Worm (Caenorhabditis elegans) whole organism, young adult: ENCODE measurements around the gene F14D7.14.

ENCODE experiments used
- B0019.2 ChIP-seq: fragments of 200-800 bp; sonication (Bioruptor generic); conservative IDR thresholded peaks from 2 replicates; pipeline ENCODE4 v1.3.6; 2022; ENCODE audit warnings: missing genetic modification reagents, missing genetic modification characterization, missing compliant biosample characterization
- C17E4.6 ChIP-seq: fragments of 200-800 bp; sonication (Bioruptor generic); IDR thresholded peaks from 2 replicates; pipeline ENCODE4 v1.3.6; 2022; ENCODE audit warnings: missing genetic modification reagents, missing genetic modification characterization, missing compliant biosample characterization
- F23B12.7 ChIP-seq: sonication (generic microtip); optimal IDR thresholded peaks from 2 replicates; lab custom pipeline; 2017; ENCODE audit warnings: missing genetic modification characterization, mild to moderate bottlenecking, missing compliant biosample characterization, antibody characterized with exemption, moderate library complexity; ENCODE audit not compliant: insufficient read depth
- F33H1.4 ChIP-seq: fragments of 200-800 bp; sonication (Bioruptor generic); IDR thresholded peaks from 2 replicates; pipeline ENCODE4 v1.3.6; 2022; ENCODE audit warnings: missing genetic modification reagents, missing genetic modification characterization, missing compliant biosample characterization
- F39B2.1 ChIP-seq: fragments of 200-800 bp; sonication (Bioruptor generic); IDR thresholded peaks from 2 replicates; pipeline ENCODE4 v1.3.6; 2022; ENCODE audit warnings: missing genetic modification reagents, missing genetic modification characterization, missing compliant biosample characterization
- F49E8.2 ChIP-seq: sonication (generic microtip); optimal IDR thresholded peaks from 3 replicates; lab custom pipeline; 2017; ENCODE audit warnings: missing genetic modification characterization, mild to moderate bottlenecking, missing compliant biosample characterization, antibody characterized with exemption, moderate library complexity; ENCODE audit not compliant: insufficient read depth
- F57C9.4 ChIP-seq: sonication (generic microtip); optimal IDR thresholded peaks from 2 replicates; lab custom pipeline; 2017; ENCODE audit warnings: mild to moderate bottlenecking, missing genetic modification characterization, missing compliant biosample characterization
- akir-1 ChIP-seq: fragments of 200-800 bp; sonication (Bioruptor generic); optimal IDR thresholded peaks from 2 replicates; lab custom pipeline; 2018; ENCODE audit warnings: mild to moderate bottlenecking, missing genetic modification characterization, moderate library complexity, missing compliant biosample characterization
- atf-7 ChIP-seq: sonication (generic microtip); optimal IDR thresholded peaks from 2 replicates; lab custom pipeline; 2017; ENCODE audit warnings: mild to moderate bottlenecking, missing genetic modification characterization, missing compliant biosample characterization
- bed-2 ChIP-seq: fragments of 200-800 bp; sonication (Bioruptor generic); IDR thresholded peaks from 2 replicates; pipeline ENCODE4 v1.3.6; 2022; ENCODE audit warnings: missing genetic modification reagents, missing genetic modification characterization, missing compliant biosample characterization
- ccch-3 ChIP-seq: fragments of 200-800 bp; sonication (Bioruptor generic); optimal IDR thresholded peaks from 2 replicates; lab custom pipeline; 2018; ENCODE audit warnings: mild to moderate bottlenecking, missing genetic modification characterization, missing compliant biosample characterization
- cebp-1 ChIP-seq, 2 experiments: fragments of 200-800 bp in 1 of 2; sonication (Bioruptor generic) in 1 of 2; sonication (generic microtip) in 1 of 2; IDR thresholded peaks in 1 of 2; optimal IDR thresholded peaks in 1 of 2; 2 replicates each; pipeline versions ENCODE4 v1.3.6 to Lab custom; 2017 to 2022; ENCODE audit warnings: missing compliant biosample characterization in 2 of 2, missing genetic modification characterization in 2 of 2, mild to moderate bottlenecking in 1 of 2, missing genetic modification reagents in 1 of 2, moderate library complexity in 1 of 2
- ceh-27 ChIP-seq: fragments of 200-800 bp; sonication (Bioruptor generic); optimal IDR thresholded peaks from 2 replicates; lab custom pipeline; 2018; ENCODE audit warnings: mild to moderate bottlenecking, missing genetic modification characterization, moderate library complexity, missing compliant biosample characterization
- ceh-40 ChIP-seq: fragments of 200-800 bp; sonication (Bioruptor generic); IDR thresholded peaks from 2 replicates; pipeline ENCODE4 v1.3.6; 2022; ENCODE audit warnings: missing genetic modification characterization, missing compliant biosample characterization
- ceh-91 ChIP-seq: fragments of 200-800 bp; sonication (Bioruptor generic); IDR thresholded peaks from 2 replicates; pipeline ENCODE4 v1.3.6; 2022; ENCODE audit warnings: missing genetic modification reagents, missing genetic modification characterization, missing compliant biosample characterization
- chd-7 ChIP-seq: sonication (generic microtip); optimal IDR thresholded peaks from 2 replicates; lab custom pipeline; 2016; ENCODE audit warnings: mild to moderate bottlenecking, missing genetic modification characterization, moderate library complexity, missing compliant biosample characterization
- egl-18 ChIP-seq: fragments of 200-800 bp; sonication (Bioruptor generic); IDR thresholded peaks from 2 replicates; pipeline ENCODE4 v1.3.6; 2022; ENCODE audit warnings: missing genetic modification reagents, missing genetic modification characterization, missing compliant biosample characterization
- egrh-3 ChIP-seq: fragments of 200-800 bp; sonication (Bioruptor generic); IDR thresholded peaks from 2 replicates; pipeline ENCODE4 v1.3.6; 2022; ENCODE audit warnings: missing genetic modification reagents, missing genetic modification characterization, missing compliant biosample characterization
- ets-4 ChIP-seq: fragments of 200-800 bp; sonication (Bioruptor generic); optimal IDR thresholded peaks from 2 replicates; lab custom pipeline; 2018; ENCODE audit warnings: mild to moderate bottlenecking, missing genetic modification characterization, missing compliant biosample characterization
- hmg-1.2 ChIP-seq: fragments of 200-800 bp; sonication (Bioruptor generic); IDR thresholded peaks from 2 replicates; pipeline ENCODE4 v1.3.6; 2022; ENCODE audit warnings: missing genetic modification reagents, missing genetic modification characterization, missing compliant biosample characterization
- hsf-1 ChIP-seq: fragments of 200-800 bp; sonication (Bioruptor generic); IDR thresholded peaks from 2 replicates; pipeline ENCODE4 v1.3.6; 2022; ENCODE audit warnings: missing genetic modification reagents, missing genetic modification characterization, missing compliant biosample characterization
- lin-26 ChIP-seq: fragments of 200-800 bp; sonication (Bioruptor generic); IDR thresholded peaks from 2 replicates; pipeline ENCODE4 v1.3.6; 2022; ENCODE audit warnings: missing genetic modification reagents, missing genetic modification characterization, missing compliant biosample characterization
- lin-35 ChIP-seq, 3 experiments: fragments of 150-350 bp in 2 of 3; sonication (generic microtip) in 1 of 3; optimal IDR thresholded peaks; 2 replicates each; lab custom pipeline; 2014 to 2018; ENCODE audit warnings: missing biosample characterization in 3 of 3, missing genetic modification characterization in 3 of 3, missing genetic modification reagents in 3 of 3
- lin-40 ChIP-seq: sonication (generic microtip); optimal IDR thresholded peaks from 2 replicates; lab custom pipeline; 2016; ENCODE audit warnings: missing genetic modification characterization, mild to moderate bottlenecking, missing compliant biosample characterization, missing genotype, missing genetic modification reagents
- lin-54 ChIP-seq: fragments of 200-800 bp; sonication (Bioruptor generic); optimal IDR thresholded peaks from 2 replicates; lab custom pipeline; 2018; ENCODE audit warnings: mild to moderate bottlenecking, missing genetic modification characterization, missing compliant biosample characterization
- lir-1 ChIP-seq: fragments of 200-800 bp; sonication (Bioruptor generic); conservative IDR thresholded peaks from 2 replicates; pipeline ENCODE4 v1.3.6; 2022; ENCODE audit warnings: missing genetic modification reagents, missing genetic modification characterization, missing compliant biosample characterization
- lsl-1 ChIP-seq: fragments of 200-800 bp; sonication (Bioruptor generic); optimal IDR thresholded peaks from 2 replicates; lab custom pipeline; 2018; ENCODE audit warnings: mild to moderate bottlenecking, missing genetic modification characterization, moderate library complexity, missing compliant biosample characterization
- madf-3 ChIP-seq: fragments of 200-800 bp; sonication (Bioruptor generic); IDR thresholded peaks from 2 replicates; pipeline ENCODE4 v1.3.6; 2022; ENCODE audit warnings: missing genetic modification reagents, missing genetic modification characterization, missing compliant biosample characterization
- mcd-1 ChIP-seq: fragments of 200-800 bp; sonication (Bioruptor generic); IDR thresholded peaks from 2 replicates; pipeline ENCODE4 v1.3.6; 2022; ENCODE audit warnings: missing genetic modification reagents, missing genetic modification characterization, missing compliant biosample characterization
- mel-28 ChIP-seq: sonication (generic microtip); optimal IDR thresholded peaks from 2 replicates; lab custom pipeline; 2016; ENCODE audit warnings: borderline replicate concordance, mild to moderate bottlenecking, missing genetic modification characterization, missing compliant biosample characterization
- mes-4 ChIP-seq: sonication (generic microtip); optimal IDR thresholded peaks from 2 replicates; lab custom pipeline; 2016; ENCODE audit warnings: missing genotype, missing genetic modification characterization, missing compliant biosample characterization
- nfya-1 ChIP-seq: sonication (generic microtip); optimal IDR thresholded peaks from 2 replicates; lab custom pipeline; 2017; ENCODE audit warnings: antibody characterized with exemption, missing compliant biosample characterization, missing genetic modification characterization, borderline replicate concordance; ENCODE audit not compliant: insufficient read depth
- nhr-120 ChIP-seq: fragments of 200-800 bp; sonication (Bioruptor generic); IDR thresholded peaks from 2 replicates; pipeline ENCODE4 v1.3.6; 2022; ENCODE audit warnings: missing genetic modification characterization, missing compliant biosample characterization
- nhr-27 ChIP-seq: fragments of 200-800 bp; sonication (Bioruptor generic); optimal IDR thresholded peaks from 2 replicates; lab custom pipeline; 2018; ENCODE audit warnings: mild to moderate bottlenecking, missing genetic modification characterization, moderate library complexity, missing compliant biosample characterization
- nhr-80 ChIP-seq: sonication (generic microtip); optimal IDR thresholded peaks from 2 replicates; lab custom pipeline; 2016; ENCODE audit warnings: missing genetic modification characterization, missing compliant biosample characterization
- nhr-90 ChIP-seq: sonication (generic microtip); optimal IDR thresholded peaks from 2 replicates; lab custom pipeline; 2016; ENCODE audit warnings: missing genotype, mild to moderate bottlenecking, missing genetic modification characterization, missing compliant biosample characterization
- pha-4 ChIP-seq: fragments of 150-350 bp; sonication (generic microtip); optimal IDR thresholded peaks from 2 replicates; lab custom pipeline; 2014; ENCODE audit warnings: missing biosample characterization, missing genetic modification reagents, missing genetic modification characterization
- rcor-1 ChIP-seq: fragments of 200-800 bp; sonication (Bioruptor generic); IDR thresholded peaks from 2 replicates; pipeline ENCODE4 v1.3.6; 2022; ENCODE audit warnings: missing genetic modification reagents, missing genetic modification characterization, missing compliant biosample characterization
- sea-2 ChIP-seq: fragments of 200-800 bp; sonication (Bioruptor generic); IDR thresholded peaks from 2 replicates; pipeline ENCODE4 v1.3.6; 2022; ENCODE audit warnings: missing genetic modification characterization, missing compliant biosample characterization
- snpc-1.1 ChIP-seq: sonication (generic microtip); optimal IDR thresholded peaks from 2 replicates; lab custom pipeline; 2017; ENCODE audit warnings: missing genetic modification characterization, mild to moderate bottlenecking, missing compliant biosample characterization, antibody characterized with exemption, moderate library complexity, missing genotype, missing genetic modification reagents; ENCODE audit not compliant: insufficient read depth
- snpc-3.4 ChIP-seq: sonication (generic microtip); optimal IDR thresholded peaks from 2 replicates; lab custom pipeline; 2017; ENCODE audit warnings: missing genetic modification characterization, mild to moderate bottlenecking, missing compliant biosample characterization, antibody characterized with exemption, moderate library complexity, missing genotype, missing genetic modification reagents
- sptf-2 ChIP-seq: fragments of 200-800 bp; sonication (Bioruptor generic); optimal IDR thresholded peaks from 2 replicates; lab custom pipeline; 2018; ENCODE audit warnings: mild to moderate bottlenecking, missing genetic modification characterization, missing compliant biosample characterization
- xnd-1 ChIP-seq: sonication (generic microtip); optimal IDR thresholded peaks from 2 replicates; lab custom pipeline; 2016; ENCODE audit warnings: missing genotype, missing genetic modification reagents, missing genetic modification characterization, missing compliant biosample characterization
- zim-3 ChIP-seq: sonication (generic microtip); optimal IDR thresholded peaks from 2 replicates; lab custom pipeline; 2017; ENCODE audit warnings: mild to moderate bottlenecking, missing genetic modification characterization, moderate library complexity, missing compliant biosample characterization
- ztf-22 ChIP-seq: fragments of 200-800 bp; sonication (Bioruptor generic); optimal IDR thresholded peaks from 2 replicates; lab custom pipeline; 2018; ENCODE audit warnings: mild to moderate bottlenecking, missing genetic modification characterization, moderate library complexity, missing compliant biosample characterization
- ztf-25 ChIP-seq: fragments of 200-800 bp; sonication (Bioruptor generic); IDR thresholded peaks from 2 replicates; pipeline ENCODE4 v1.3.6; 2022; ENCODE audit warnings: missing genetic modification reagents, missing genetic modification characterization, missing compliant biosample characterization
- ztf-3 ChIP-seq: fragments of 200-800 bp; sonication (Bioruptor generic); optimal IDR thresholded peaks from 2 replicates; lab custom pipeline; 2018; ENCODE audit warnings: mild to moderate bottlenecking, missing genetic modification characterization, missing compliant biosample characterization

F14D7.14 gene

ce11 chrV:14350949-14351348 is 41.2 kb downstream of the F14D7.14 start (continued):
- 0 out of 2 replicates have a peak, but pooled peaks have one; percentile 17 for TF ChIP-seq bed-2 (GFP tag; lab: Robert Waterston, UW)
- TF ChIP-seq madf-3 (GFP tag; lab: Robert Waterston, UW): 0 out of 2 replicates have a peak, but pooled peaks have one; percentile 18
- TF ChIP-seq xnd-1 (tag; lab: Kevin White, UChicago): no peak
- TF ChIP-seq ztf-22 (GFP tag; lab: Kevin White, UChicago): peak; percentile 36
- TF ChIP-seq ztf-25 (GFP tag; lab: Robert Waterston, UW): no peak
- TF ChIP-seq ceh-91 (GFP tag; lab: Robert Waterston, UW): no peak
- peak; percentile 80 for TF ChIP-seq nhr-90 (tag; lab: Kevin White, UChicago)
- peak; percentile 84 for TF ChIP-seq ets-4 (GFP tag; lab: Kevin White, UChicago)
- peak; percentile 76 for TF ChIP-seq atf-7 (tag; lab: Kevin White, UChicago)
- no peak for TF ChIP-seq lsl-1
- TF ChIP-seq nhr-80 (tag; lab: Kevin White, UChicago): peak; percentile 99
- TF ChIP-seq F39B2.1: no peak
- no peak for TF ChIP-seq nhr-120 (GFP tag; lab: Robert Waterston, UW)
- peak; percentile 77 for TF ChIP-seq lin-54 (GFP tag; lab: Kevin White, UChicago)
- no peak for TF ChIP-seq sea-2 (GFP tag; lab: Robert Waterston, UW)
- TF ChIP-seq hsf-1 (GFP tag; lab: Robert Waterston, UW): no peak
- TF ChIP-seq sptf-2 (GFP tag; lab: Kevin White, UChicago): no peak
- no peak for TF ChIP-seq nfya-1
- TF ChIP-seq ztf-3 (GFP tag; lab: Kevin White, UChicago): no peak
- 0 out of 2 replicates have a peak, but pooled peaks have one; percentile 23 for TF ChIP-seq ceh-40 (GFP tag; lab: Robert Waterston, UW)
- no peak for TF ChIP-seq snpc-1.1 (tag; lab: Kevin White, UChicago)
- no peak for TF ChIP-seq mes-4 (tag; lab: Kevin White, UChicago)
- TF ChIP-seq F49E8.2: no peak
- TF ChIP-seq B0019.2: no peak
- no peak for TF ChIP-seq cebp-1 (GFP tag; IDR thresholded peaks at IDR 0.05; lab: Robert Waterston, UW)
- TF ChIP-seq cebp-1 (tag; optimal IDR thresholded peaks at IDR 0.05; lab: Kevin White, UChicago): peak; percentile 83
- TF ChIP-seq zim-3 (tag; lab: Kevin White, UChicago): no peak
- no peak for TF ChIP-seq F23B12.7
- no peak for TF ChIP-seq F33H1.4 (GFP tag; lab: Robert Waterston, UW)
- TF ChIP-seq hmg-1.2: peak; percentile 60; the same call in 1 of the 2 replicates
- 0 out of 2 replicates have a peak, but pooled peaks have one; percentile 47 for TF ChIP-seq lir-1 (GFP tag; lab: Robert Waterston, UW)
- TF ChIP-seq egl-18: no peak
- peak; percentile 93 for TF ChIP-seq mcd-1 (GFP tag; lab: Robert Waterston, UW)
- no peak for TF ChIP-seq nhr-27
- no peak for TF ChIP-seq F57C9.4 (tag; lab: Kevin White, UChicago)
- no peak for TF ChIP-seq mel-28 (tag; lab: Kevin White, UChicago)
- peak in 1 of 3 experiments; percentile 69 for TF ChIP-seq lin-35 (GFP tag; optimal IDR thresholded peaks at IDR 0.05; lab: Kevin White, UChicago)
- peak; percentile 18 for TF ChIP-seq akir-1
- TF ChIP-seq rcor-1 (GFP tag; lab: Robert Waterston, UW): peak; percentile 51; the same call in 1 of the 2 replicates
- 0 out of 2 replicates have a peak, but pooled peaks have one; percentile 41 for TF ChIP-seq C17E4.6 (GFP tag; lab: Robert Waterston, UW)
- peak; percentile 74 for TF ChIP-seq lin-26 (GFP tag; lab: Robert Waterston, UW)
- peak; percentile 77 for TF ChIP-seq lin-40
- TF ChIP-seq snpc-3.4 (tag; lab: Kevin White, UChicago): no peak
- TF ChIP-seq ceh-27 (GFP tag; lab: Kevin White, UChicago): peak; percentile 87
- peak; percentile 23 for TF ChIP-seq chd-7 (tag; lab: Kevin White, UChicago)
- TF ChIP-seq ccch-3 (GFP tag; lab: Kevin White, UChicago): no peak
- peak; percentile 89 for TF ChIP-seq egrh-3
- no peak for TF ChIP-seq pha-4
